Fruit fly (Drosophila melanogaster): Measurements from ENCODE around the gene Ten-a.

Gene Ten-a

DNA sequence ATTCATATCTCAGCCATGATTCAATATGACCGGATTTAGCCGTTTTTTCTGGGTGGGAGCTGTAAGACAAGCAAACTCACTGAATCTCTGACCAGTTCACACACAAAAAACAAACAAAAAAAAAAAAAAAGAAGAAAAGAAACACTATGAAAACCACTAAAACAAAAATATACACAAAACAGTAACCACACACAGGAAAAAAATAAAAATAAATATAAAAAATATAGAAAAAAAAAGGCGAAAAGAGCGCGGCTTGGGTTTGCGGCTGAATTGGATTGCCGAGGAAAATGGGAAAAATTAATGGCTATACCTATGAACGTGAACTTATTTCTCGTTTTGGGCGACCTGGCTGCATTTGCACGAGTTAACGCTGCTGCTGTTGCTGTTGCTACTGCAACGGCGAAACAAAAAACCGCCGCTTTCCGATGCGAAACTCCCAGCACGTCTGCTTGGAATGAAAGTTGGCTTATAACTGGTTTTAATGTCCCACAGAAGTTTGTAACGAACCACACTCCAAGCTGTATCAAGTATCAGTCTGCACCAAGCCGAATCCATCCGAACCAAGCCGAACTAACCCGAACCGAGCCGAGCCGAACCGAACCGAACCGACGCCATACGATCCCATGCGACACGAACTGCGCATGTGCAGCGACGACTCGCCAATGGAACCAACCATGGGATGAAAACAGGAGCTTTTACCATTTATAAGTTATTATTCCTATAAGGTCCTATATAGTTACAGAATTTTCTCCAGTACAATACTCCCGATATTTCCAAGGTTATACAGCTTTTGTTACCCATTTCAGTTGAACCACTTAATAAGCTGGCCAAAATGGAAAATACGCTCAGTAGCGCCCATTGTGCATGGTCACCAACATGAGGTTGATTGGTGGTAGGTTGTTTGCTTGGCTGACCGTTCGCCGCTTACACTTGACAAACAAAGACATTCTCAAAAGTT is 39.8 kb upstream of the Ten-a start, which contains the start of gene fw (continued):
- TF ChIP-seq CG18619 (GFP tag; optimal IDR thresholded peaks at IDR 0.05), result no peak
- TF ChIP-seq stwl (tag; optimal IDR thresholded peaks at IDR 0.05), result no peak
- no peak for TF ChIP-seq fu2 (GFP tag; optimal IDR thresholded peaks at IDR 0.05)
- TF ChIP-seq CG10267 (tag; optimal IDR thresholded peaks at IDR 0.05), result peak; percentile 9
- no peak for TF ChIP-seq CG2889 (GFP tag; IDR thresholded peaks at IDR 0.05)
- no peak for TF ChIP-seq Lhr (GFP tag; optimal IDR thresholded peaks at IDR 0.05)
- TF ChIP-seq insv (GFP tag; optimal IDR thresholded peaks at IDR 0.05), result no peak
- no peak for TF ChIP-seq CG34224 (GFP tag; IDR thresholded peaks at IDR 0.05; ENCODE audit: partially characterized antibody)
- TF ChIP-seq CG15601 (tag; optimal IDR thresholded peaks at IDR 0.05), result no peak
- no peak for TF ChIP-seq CG11504 (tag; optimal IDR thresholded peaks at IDR 0.05)
- no peak for TF ChIP-seq Xbp1 (GFP tag; optimal IDR thresholded peaks at IDR 0.05)
- TF ChIP-seq ci (GFP tag; IDR thresholded peaks at IDR 0.05), result peak; percentile 29; the same call in 2 of the 3 replicates
- TF ChIP-seq Oaz (GFP tag; IDR thresholded peaks at IDR 0.05), result no peak
- no peak for TF ChIP-seq ham (GFP tag; IDR thresholded peaks at IDR 0.05)
- no peak for TF ChIP-seq CG1647 (GFP tag; optimal IDR thresholded peaks at IDR 0.05)
- no peak for TF ChIP-seq CG7357 (GFP tag; IDR thresholded peaks at IDR 0.05)
- TF ChIP-seq corto (GFP tag; optimal IDR thresholded peaks at IDR 0.05), result no peak
- TF ChIP-seq CG10979 (tag; optimal IDR thresholded peaks at IDR 0.05), result peak; percentile 16
- no peak for TF ChIP-seq dan (GFP tag; IDR thresholded peaks at IDR 0.05)
- no peak for TF ChIP-seq pros (GFP tag; optimal IDR thresholded peaks at IDR 0.05)
- TF ChIP-seq ro (GFP tag; IDR thresholded peaks at IDR 0.05), result no peak
- TF ChIP-seq CG13287 (GFP tag; IDR thresholded peaks at IDR 0.05; ENCODE audit: partially characterized antibody), result no peak
- no peak for TF ChIP-seq CG14667 (GFP tag; IDR thresholded peaks at IDR 0.05)
- no peak for TF ChIP-seq az2 (GFP tag; optimal IDR thresholded peaks at IDR 0.05)
- no peak for TF ChIP-seq YL-1 (GFP tag; optimal IDR thresholded peaks at IDR 0.05)
- TF ChIP-seq NfI (GFP tag; optimal IDR thresholded peaks at IDR 0.05), result no peak
- no peak for TF ChIP-seq CG11696 (GFP tag; IDR thresholded peaks at IDR 0.05)
- TF ChIP-seq CG12744 (GFP tag; optimal IDR thresholded peaks at IDR 0.05), result peak; percentile 21
- TF ChIP-seq CG31388 (GFP tag; optimal IDR thresholded peaks at IDR 0.05), result no peak
- no peak for TF ChIP-seq ab (GFP tag; optimal IDR thresholded peaks at IDR 0.05)
- no peak for TF ChIP-seq tio (GFP tag; optimal IDR thresholded peaks at IDR 0.05)
- TF ChIP-seq CG7839 (tag; optimal IDR thresholded peaks at IDR 0.05), result peak; percentile 38
- TF ChIP-seq prd (optimal IDR thresholded peaks at IDR 0.05), result no peak
- TF ChIP-seq prd (GFP tag; IDR thresholded peaks at IDR 0.05), result peak; percentile 47; the same call in 1 of the 3 replicates
- 0 out of 2 replicates have a peak, but pooled peaks have one; percentile 38 for TF ChIP-seq peb (GFP tag; IDR thresholded peaks at IDR 0.05)
- no peak for TF ChIP-seq grau (tag; optimal IDR thresholded peaks at IDR 0.05)
- no peak for TF ChIP-seq kay (GFP tag; optimal IDR thresholded peaks at IDR 0.05)
- no peak for TF ChIP-seq CG15269 (tag; optimal IDR thresholded peaks at IDR 0.05)
- TF ChIP-seq C15 (GFP tag; IDR thresholded peaks at IDR 0.05), result no peak
- no peak for TF ChIP-seq CoRest (tag; optimal IDR thresholded peaks at IDR 0.05)
- TF ChIP-seq amos (GFP tag; IDR thresholded peaks at IDR 0.05; ENCODE audit: partially characterized antibody), result no peak
- no peak for TF ChIP-seq CG6254 (GFP tag; optimal IDR thresholded peaks at IDR 0.05)
- peak; percentile 2 for TF ChIP-seq CG16815 (GFP tag; optimal IDR thresholded peaks at IDR 0.05)
- no peak for TF ChIP-seq Nf-YB (GFP tag; optimal IDR thresholded peaks at IDR 0.05)
- no peak for TF ChIP-seq CG8924 (tag; optimal IDR thresholded peaks at IDR 0.05)
- TF ChIP-seq BtbVII (GFP tag; optimal IDR thresholded peaks at IDR 0.05), result no peak
- no peak for TF ChIP-seq nerfin-1 (tag; optimal IDR thresholded peaks at IDR 0.05)
- TF ChIP-seq CG15011 (GFP tag; optimal IDR thresholded peaks at IDR 0.05), result no peak
- TF ChIP-seq phol (tag; optimal IDR thresholded peaks at IDR 0.05), result no peak
